Worm (Caenorhabditis elegans) whole organism, L4 larva: ENCODE results near the gene ZK84.4.
A peak's percentile ranks its signal among the peaks of the same experiment; 100 is the strongest.

Experiments
- F10B5.3 ChIP-seq: sonication (generic microtip); optimal IDR thresholded peaks from 2 replicates; lab custom pipeline; 2016; ENCODE audit warnings: mild to moderate bottlenecking, missing genetic modification characterization, missing compliant biosample characterization
- F37D6.2 ChIP-seq: sonication (generic microtip); optimal IDR thresholded peaks from 2 replicates; lab custom pipeline; 2016; ENCODE audit warnings: mild to moderate bottlenecking, missing genetic modification characterization, missing compliant biosample characterization
- R02D3.7 ChIP-seq: fragments of 150-350 bp; sonication (generic microtip); optimal IDR thresholded peaks from 3 replicates; lab custom pipeline; 2014; ENCODE audit warnings: missing biosample characterization, missing genetic modification characterization
- T20F7.1 ChIP-seq: fragments of 200-800 bp; sonication (Bioruptor generic); optimal IDR thresholded peaks from 2 replicates; lab custom pipeline; 2018; ENCODE audit warnings: mild to moderate bottlenecking, missing genetic modification characterization, missing compliant biosample characterization
- T26A8.4 ChIP-seq: fragments of 200-800 bp; sonication (Bioruptor generic); IDR thresholded peaks from 2 replicates; pipeline ENCODE4 v1.3.6; 2022; ENCODE audit warnings: missing genetic modification characterization, missing compliant biosample characterization
- Y75B8A.6 ChIP-seq: fragments of 200-800 bp; sonication (Bioruptor generic); IDR thresholded peaks from 2 replicates; pipeline ENCODE4 v1.3.6; 2022; ENCODE audit warnings: missing genetic modification reagents, missing genetic modification characterization, missing compliant biosample characterization
- ZK337.2 ChIP-seq: fragments of 200-800 bp; sonication (Bioruptor generic); IDR thresholded peaks from 2 replicates; pipeline ENCODE4 v1.3.6; 2022; ENCODE audit warnings: missing genetic modification reagents, missing genetic modification characterization, missing compliant biosample characterization
- ama-1 ChIP-seq: fragments of 150-350 bp; optimal IDR thresholded peaks from 2 replicates; lab custom pipeline; 2014; ENCODE audit warnings: inconsistent platforms, mixed read lengths
- ceh-32 ChIP-seq: sonication (generic microtip); optimal IDR thresholded peaks from 2 replicates; lab custom pipeline; 2016; ENCODE audit warnings: mild to moderate bottlenecking, missing genetic modification characterization, missing compliant biosample characterization; ENCODE audit not compliant: poor library complexity
- ceh-44 ChIP-seq: fragments of 200-800 bp; sonication (Bioruptor generic); IDR thresholded peaks from 2 replicates; pipeline ENCODE4 v1.3.6; 2022; ENCODE audit warnings: missing genetic modification reagents, missing genetic modification characterization, missing compliant biosample characterization
- ces-1 ChIP-seq: fragments of 150-350 bp; sonication (generic microtip); optimal IDR thresholded peaks from 4 replicates; lab custom pipeline; 2014; ENCODE audit warnings: missing biosample characterization, missing genetic modification reagents, missing genetic modification characterization
- cey-2 ChIP-seq: sonication (generic microtip); optimal IDR thresholded peaks from 3 replicates; lab custom pipeline; 2017; ENCODE audit warnings: missing genetic modification characterization, mild to moderate bottlenecking, missing compliant biosample characterization, antibody characterized with exemption, borderline replicate concordance; ENCODE audit not compliant: insufficient read depth
- ctbp-1 ChIP-seq: fragments of 200-800 bp; sonication (Bioruptor generic); IDR thresholded peaks from 2 replicates; pipeline ENCODE4 v1.3.6; 2022; ENCODE audit warnings: missing genetic modification reagents, missing genetic modification characterization, missing compliant biosample characterization
- daf-12 ChIP-seq: fragments of 150-350 bp; optimal IDR thresholded peaks from 2 replicates; lab custom pipeline; 2014; ENCODE audit warnings: missing biosample characterization, missing genetic modification reagents, missing genetic modification characterization
- daf-16 ChIP-seq, 3 experiments: sonication (generic microtip); optimal IDR thresholded peaks; 2 replicates each; lab custom pipeline; 2016 to 2017; ENCODE audit warnings: missing genetic modification characterization in 3 of 3, missing genetic modification reagents in 3 of 3, mild to moderate bottlenecking in 2 of 3, missing compliant biosample characterization in 2 of 3, missing biosample characterization in 1 of 3, moderate library complexity in 1 of 3
- daf-19 ChIP-seq: fragments of 200-800 bp; sonication (Bioruptor generic); conservative IDR thresholded peaks from 2 replicates; pipeline ENCODE4 v1.3.6; 2022; ENCODE audit warnings: missing genetic modification characterization, missing compliant biosample characterization
- dmd-9 ChIP-seq: fragments of 200-800 bp; sonication (Bioruptor generic); IDR thresholded peaks from 2 replicates; pipeline ENCODE4 v1.3.6; 2022; ENCODE audit warnings: missing genetic modification reagents, missing genetic modification characterization, missing compliant biosample characterization
- dpl-1 ChIP-seq: fragments of 150-350 bp; optimal IDR thresholded peaks from 2 replicates; lab custom pipeline; 2014; ENCODE audit warnings: missing biosample characterization, missing genetic modification reagents, missing genetic modification characterization
- fkh-10 ChIP-seq: fragments of 150-350 bp; optimal IDR thresholded peaks from 2 replicates; lab custom pipeline; 2014; ENCODE audit warnings: missing biosample characterization, missing genetic modification reagents, missing genetic modification characterization
- fos-1 ChIP-seq: fragments of 150-350 bp; optimal IDR thresholded peaks from 2 replicates; lab custom pipeline; 2014; ENCODE audit warnings: missing biosample characterization, missing genetic modification characterization
- gei-8 ChIP-seq: fragments of 200-800 bp; sonication (Bioruptor generic); optimal IDR thresholded peaks from 2 replicates; lab custom pipeline; 2018; ENCODE audit warnings: mild to moderate bottlenecking, missing genetic modification characterization, missing compliant biosample characterization
- hif-1 ChIP-seq, 2 experiments: sonication (generic microtip); optimal IDR thresholded peaks; 2 replicates each; lab custom pipeline; 2016 to 2017; ENCODE audit warnings: missing compliant biosample characterization in 2 of 2, missing genetic modification characterization in 2 of 2, missing genetic modification reagents in 2 of 2, missing genotype in 2 of 2, mild to moderate bottlenecking in 1 of 2
- hmg-1.1 ChIP-seq: fragments of 200-800 bp; sonication (Bioruptor generic); IDR thresholded peaks from 2 replicates; pipeline ENCODE4 v1.3.6; 2022; ENCODE audit warnings: missing genetic modification reagents, missing genetic modification characterization, missing compliant biosample characterization
- lin-1 ChIP-seq: fragments of 200-800 bp; sonication (Bioruptor generic); IDR thresholded peaks from 2 replicates; pipeline ENCODE4 v1.3.6; 2022; ENCODE audit warnings: missing genetic modification reagents, missing genetic modification characterization, missing compliant biosample characterization
- lin-13 ChIP-seq: fragments of 150-350 bp; optimal IDR thresholded peaks from 2 replicates; lab custom pipeline; 2014; ENCODE audit warnings: missing biosample characterization, missing genetic modification reagents, missing genetic modification characterization
- lin-15B ChIP-seq: fragments of 150-350 bp; sonication (generic microtip); optimal IDR thresholded peaks from 3 replicates; lab custom pipeline; 2014; ENCODE audit warnings: missing biosample characterization, missing genetic modification characterization
- lin-29 ChIP-seq: fragments of 200-800 bp; sonication (Bioruptor generic); IDR thresholded peaks from 2 replicates; pipeline ENCODE4 v1.3.6; 2022; ENCODE audit warnings: missing genetic modification reagents, missing genetic modification characterization, missing compliant biosample characterization
- lin-39 ChIP-seq: fragments of 150-350 bp; optimal IDR thresholded peaks from 2 replicates; lab custom pipeline; 2014; ENCODE audit warnings: missing biosample characterization, missing genetic modification reagents, missing genetic modification characterization
- madf-9 ChIP-seq: fragments of 200-800 bp; sonication (Bioruptor generic); conservative IDR thresholded peaks from 2 replicates; pipeline ENCODE4 v1.3.6; 2022; ENCODE audit warnings: missing genetic modification reagents, missing genetic modification characterization, missing compliant biosample characterization
- mdl-1 ChIP-seq, 2 experiments: fragments of 150-350 bp in 1 of 2; sonication (generic microtip) in 1 of 2; optimal IDR thresholded peaks; 2 replicates each; lab custom pipeline; 2014 to 2017; ENCODE audit warnings: missing biosample characterization in 2 of 2, missing genetic modification characterization in 2 of 2
- mdt-29 ChIP-seq: fragments of 200-800 bp; sonication (Bioruptor generic); IDR thresholded peaks from 2 replicates; pipeline ENCODE4 v1.3.6; 2022; ENCODE audit warnings: missing genetic modification reagents, missing genetic modification characterization, missing compliant biosample characterization
- mep-1 ChIP-seq: fragments of 150-350 bp; sonication (generic microtip); optimal IDR thresholded peaks from 3 replicates; lab custom pipeline; 2014; ENCODE audit warnings: missing biosample characterization, missing genetic modification characterization
- mes-2 ChIP-seq: sonication (generic microtip); optimal IDR thresholded peaks from 2 replicates; lab custom pipeline; 2016; ENCODE audit warnings: missing genotype, mild to moderate bottlenecking, missing genetic modification characterization, missing compliant biosample characterization; ENCODE audit not compliant: poor library complexity, severe bottlenecking
- mxl-2 ChIP-seq: fragments of 200-800 bp; sonication (Bioruptor generic); conservative IDR thresholded peaks from 2 replicates; pipeline ENCODE4 v1.3.6; 2022; ENCODE audit warnings: missing genetic modification reagents, missing genetic modification characterization, missing compliant biosample characterization
- nhr-102 ChIP-seq: sonication (generic microtip); optimal IDR thresholded peaks from 2 replicates; lab custom pipeline; 2016; ENCODE audit warnings: mild to moderate bottlenecking, missing genetic modification characterization, moderate library complexity, missing compliant biosample characterization
- nhr-11 ChIP-seq: fragments of 150-350 bp; optimal IDR thresholded peaks from 2 replicates; lab custom pipeline; 2014; ENCODE audit warnings: missing biosample characterization, missing genetic modification characterization
- nhr-111 ChIP-seq: fragments of 200-800 bp; sonication (Bioruptor generic); optimal IDR thresholded peaks from 2 replicates; lab custom pipeline; 2018; ENCODE audit warnings: mild to moderate bottlenecking, missing genetic modification characterization, missing compliant biosample characterization
- nhr-25 ChIP-seq: sonication (generic microtip); optimal IDR thresholded peaks from 2 replicates; lab custom pipeline; 2017; ENCODE audit warnings: missing genetic modification characterization, mild to moderate bottlenecking, missing compliant biosample characterization, antibody characterized with exemption, moderate library complexity, borderline replicate concordance; ENCODE audit not compliant: insufficient read depth
- nhr-41 ChIP-seq: fragments of 200-800 bp; sonication (Bioruptor generic); IDR thresholded peaks from 2 replicates; pipeline ENCODE4 v1.3.6; 2022; ENCODE audit warnings: missing genetic modification reagents, missing genetic modification characterization, missing compliant biosample characterization
- nhr-48 ChIP-seq: sonication (generic microtip); optimal IDR thresholded peaks from 2 replicates; lab custom pipeline; 2016; ENCODE audit warnings: mild to moderate bottlenecking, missing genetic modification characterization, missing compliant biosample characterization
- nhr-6 ChIP-seq: fragments of 150-350 bp; optimal IDR thresholded peaks from 2 replicates; lab custom pipeline; 2014; ENCODE audit warnings: missing biosample characterization, missing genetic modification characterization
- pha-4 ChIP-seq, 2 experiments: fragments of 150-350 bp in 1 of 2; fragments of 200-800 bp in 1 of 2; sonication (Bioruptor generic) in 1 of 2; IDR thresholded peaks in 1 of 2; optimal IDR thresholded peaks in 1 of 2; 2 replicates each; pipeline versions ENCODE4 v1.3.6 to Lab custom; 2014 to 2022; ENCODE audit warnings: missing genetic modification characterization in 2 of 2, missing genetic modification reagents in 2 of 2, missing biosample characterization in 1 of 2, missing compliant biosample characterization in 1 of 2
- php-3 ChIP-seq: fragments of 200-800 bp; sonication (Bioruptor generic); IDR thresholded peaks from 2 replicates; pipeline ENCODE4 v1.3.6; 2022; ENCODE audit warnings: missing genetic modification reagents, missing genetic modification characterization, missing compliant biosample characterization
- pqm-1 ChIP-seq: sonication (generic microtip); optimal IDR thresholded peaks from 2 replicates; lab custom pipeline; 2017; ENCODE audit warnings: missing biosample characterization, missing genetic modification characterization
- rbr-2 ChIP-seq: sonication (generic microtip); optimal IDR thresholded peaks from 2 replicates; lab custom pipeline; 2016; ENCODE audit warnings: missing genotype, missing genetic modification characterization, missing compliant biosample characterization
- spr-1 ChIP-seq: sonication (generic microtip); optimal IDR thresholded peaks from 2 replicates; lab custom pipeline; 2016; ENCODE audit warnings: mild to moderate bottlenecking, missing genetic modification characterization, missing compliant biosample characterization
- tag-97 ChIP-seq: fragments of 200-800 bp; sonication (Bioruptor generic); IDR thresholded peaks from 2 replicates; pipeline ENCODE4 v1.3.6; 2022; ENCODE audit warnings: missing genetic modification characterization, missing compliant biosample characterization
- zfp-2 ChIP-seq: sonication (generic microtip); optimal IDR thresholded peaks from 2 replicates; lab custom pipeline; 2016; ENCODE audit warnings: mild to moderate bottlenecking, missing genetic modification characterization, missing compliant biosample characterization

The ZK84.4 gene

ce11 chrII:6047639-6048159 lies 38.9 kb upstream of the ZK84.4 start, which contains the start of the genes R12C12.6 and ran-5 (continued):
- TF ChIP-seq F10B5.3 (tag; lab: Kevin White, UChicago), result peak; percentile 75
- 0 out of 2 replicates have a peak, but pooled peaks have one; percentile 34 for TF ChIP-seq lin-29 (GFP tag; lab: Robert Waterston, UW)
- TF ChIP-seq T26A8.4 (GFP tag; lab: Robert Waterston, UW), result peak; percentile 81
- no peak for TF ChIP-seq ceh-32 (tag; lab: Kevin White, UChicago)
- peak; percentile 57; the same call in 1 of the 2 replicates for TF ChIP-seq pha-4 (GFP tag; IDR thresholded peaks at IDR 0.05; lab: Robert Waterston, UW)
- TF ChIP-seq pha-4 (tag; optimal IDR thresholded peaks at IDR 0.05; lab: Kevin White, UChicago), result peak; percentile 69
- TF ChIP-seq T20F7.1 (GFP tag; lab: Kevin White, UChicago), result peak; percentile 79
- TF ChIP-seq nhr-111 (GFP tag; lab: Kevin White, UChicago), result no peak
- no peak for TF ChIP-seq ces-1
- peak; percentile 81 for TF ChIP-seq nhr-48 (tag; lab: Kevin White, UChicago)
- TF ChIP-seq lin-39 (tag; lab: Kevin White, UChicago), result no peak
- TF ChIP-seq rbr-2 (tag; lab: Kevin White, UChicago), result peak; percentile 86
- peak; percentile 56 for TF ChIP-seq F37D6.2 (tag; lab: Kevin White, UChicago)
- TF ChIP-seq daf-16 (GFP tag; optimal IDR thresholded peaks at IDR 0.05; lab: Kevin White, UChicago), result peak in 1 of 2 experiments; percentile 46
- TF ChIP-seq daf-16 (tag; optimal IDR thresholded peaks at IDR 0.05; lab: Kevin White, UChicago), result peak; percentile 68
- TF ChIP-seq lin-1 (GFP tag; lab: Robert Waterston, UW), result no peak
- peak; percentile 83 for TF ChIP-seq dpl-1 (GFP tag; lab: Kevin White, UChicago)
- TF ChIP-seq gei-8 (GFP tag; lab: Kevin White, UChicago), result no peak
- no peak for TF ChIP-seq R02D3.7 (tag; lab: Kevin White, UChicago)
- peak; percentile 86 for TF ChIP-seq nhr-102 (tag; lab: Kevin White, UChicago)
- 0 out of 2 replicates have a peak, but pooled peaks have one; percentile 53 for TF ChIP-seq ZK337.2 (GFP tag; lab: Robert Waterston, UW)
- TF ChIP-seq hif-1 (tag; optimal IDR thresholded peaks at IDR 0.05; lab: Kevin White, UChicago), result no peak
- TF ChIP-seq php-3 (GFP tag; lab: Robert Waterston, UW), result no peak
- TF ChIP-seq mdl-1 (tag; optimal IDR thresholded peaks at IDR 0.05; lab: Kevin White, UChicago), result peak in 1 of 2 experiments; percentile 9
- TF ChIP-seq hmg-1.1 (GFP tag; lab: Robert Waterston, UW), result peak; percentile 66
- TF ChIP-seq ama-1 (lab: Kevin White, UChicago), result no peak
- no peak for TF ChIP-seq tag-97 (GFP tag; lab: Robert Waterston, UW)
- TF ChIP-seq mdt-29, result no peak
- TF ChIP-seq pqm-1 (tag; lab: Kevin White, UChicago), result peak; percentile 32
- peak; percentile 87 for TF ChIP-seq mep-1
- peak; percentile 74 for TF ChIP-seq spr-1
- TF ChIP-seq ctbp-1, result peak; percentile 63
- TF ChIP-seq lin-15B (tag; lab: Kevin White, UChicago), result no peak
- no peak for TF ChIP-seq ceh-44
- TF ChIP-seq cey-2 (tag; lab: Kevin White, UChicago), result no peak
- TF ChIP-seq zfp-2 (tag; lab: Kevin White, UChicago), result peak; percentile 13
- TF ChIP-seq mes-2 (tag; lab: Kevin White, UChicago), result peak; percentile 94
- TF ChIP-seq daf-19 (GFP tag; lab: Robert Waterston, UW), result no peak
- TF ChIP-seq madf-9, result 0 out of 2 replicates have a peak, but pooled peaks have one; percentile 37
- no peak for TF ChIP-seq mxl-2
- TF ChIP-seq fos-1 (tag; lab: Kevin White, UChicago), result no peak
- no peak for TF ChIP-seq fkh-10
- peak; percentile 16 for TF ChIP-seq lin-13 (GFP tag; lab: Kevin White, UChicago)
- peak; percentile 52 for TF ChIP-seq nhr-6
- TF ChIP-seq nhr-41, result no peak
- TF ChIP-seq nhr-11 (tag; lab: Kevin White, UChicago), result peak; percentile 25
- TF ChIP-seq nhr-25 (tag; lab: Kevin White, UChicago), result no peak
- TF ChIP-seq dmd-9 (GFP tag; lab: Robert Waterston, UW), result peak; percentile 76
- TF ChIP-seq Y75B8A.6 (GFP tag; lab: Robert Waterston, UW), result no peak
- no peak for TF ChIP-seq daf-12
